Worm (Caenorhabditis elegans) whole organism, young adult: ENCODE results near the gene crls-1.

Experiments
- B0336.3 ChIP-seq: fragments of 200-800 bp; sonication (Bioruptor generic); IDR thresholded peaks from 2 replicates; pipeline ENCODE4 v1.3.6; 2022; ENCODE audit warnings: missing genetic modification characterization, missing compliant biosample characterization
- C06A6.2 ChIP-seq: fragments of 200-800 bp; sonication (Bioruptor generic); conservative IDR thresholded peaks from 2 replicates; pipeline ENCODE4 v1.3.6; 2022; ENCODE audit warnings: missing genetic modification characterization, missing compliant biosample characterization
- F10E7.11 ChIP-seq: sonication (generic microtip); optimal IDR thresholded peaks from 2 replicates; lab custom pipeline; 2017; ENCODE audit warnings: mild to moderate bottlenecking, missing genetic modification characterization, moderate library complexity, missing compliant biosample characterization
- F22D6.2 ChIP-seq: sonication (generic microtip); optimal IDR thresholded peaks from 2 replicates; lab custom pipeline; 2016; ENCODE audit warnings: mild to moderate bottlenecking, missing genetic modification characterization, missing compliant biosample characterization
- F33H1.4 ChIP-seq: fragments of 200-800 bp; sonication (Bioruptor generic); IDR thresholded peaks from 2 replicates; pipeline ENCODE4 v1.3.6; 2022; ENCODE audit warnings: missing genetic modification reagents, missing genetic modification characterization, missing compliant biosample characterization
- F55B11.4 ChIP-seq: sonication (generic microtip); optimal IDR thresholded peaks from 2 replicates; lab custom pipeline; 2016; ENCODE audit warnings: missing compliant biosample characterization, missing genetic modification characterization, borderline replicate concordance; ENCODE audit not compliant: insufficient read depth
- F57C9.4 ChIP-seq: sonication (generic microtip); optimal IDR thresholded peaks from 2 replicates; lab custom pipeline; 2017; ENCODE audit warnings: mild to moderate bottlenecking, missing genetic modification characterization, missing compliant biosample characterization
- K11D2.4 ChIP-seq: fragments of 200-800 bp; sonication (Bioruptor generic); IDR thresholded peaks from 2 replicates; pipeline ENCODE4 v1.3.6; 2022; ENCODE audit warnings: missing genetic modification reagents, missing genetic modification characterization, missing compliant biosample characterization
- T07F8.4 ChIP-seq: sonication (generic microtip); optimal IDR thresholded peaks from 2 replicates; lab custom pipeline; 2016; ENCODE audit warnings: mild to moderate bottlenecking, missing genetic modification characterization, moderate library complexity, missing compliant biosample characterization
- Y53G8AR.9 ChIP-seq: fragments of 200-800 bp; sonication (Bioruptor generic); conservative IDR thresholded peaks from 2 replicates; pipeline ENCODE4 v1.3.6; 2022; ENCODE audit warnings: missing genetic modification reagents, missing genetic modification characterization, missing compliant biosample characterization
- Y56A3A.18 ChIP-seq: fragments of 200-800 bp; sonication (Bioruptor generic); IDR thresholded peaks from 2 replicates; pipeline ENCODE4 v1.3.6; 2022; ENCODE audit warnings: missing genetic modification reagents, missing genetic modification characterization, missing compliant biosample characterization
- akir-1 ChIP-seq: fragments of 200-800 bp; sonication (Bioruptor generic); optimal IDR thresholded peaks from 2 replicates; lab custom pipeline; 2018; ENCODE audit warnings: mild to moderate bottlenecking, missing genetic modification characterization, moderate library complexity, missing compliant biosample characterization
- ama-1 ChIP-seq, 3 experiments: fragments of 150-350 bp in 1 of 3; sonication (generic microtip) in 2 of 3; optimal IDR thresholded peaks; 2 replicates each; lab custom pipeline; 2014 to 2018; ENCODE audit warnings: missing biosample characterization in 2 of 3, missing genetic modification characterization in 2 of 3, missing genetic modification reagents in 2 of 3
- attf-6 ChIP-seq: fragments of 200-800 bp; sonication (Bioruptor generic); IDR thresholded peaks from 2 replicates; pipeline ENCODE4 v1.3.6; 2022; ENCODE audit warnings: missing genetic modification reagents, missing genetic modification characterization, missing compliant biosample characterization
- ccch-3 ChIP-seq: fragments of 200-800 bp; sonication (Bioruptor generic); optimal IDR thresholded peaks from 2 replicates; lab custom pipeline; 2018; ENCODE audit warnings: mild to moderate bottlenecking, missing genetic modification characterization, missing compliant biosample characterization
- ceh-27 ChIP-seq: fragments of 200-800 bp; sonication (Bioruptor generic); optimal IDR thresholded peaks from 2 replicates; lab custom pipeline; 2018; ENCODE audit warnings: mild to moderate bottlenecking, missing genetic modification characterization, moderate library complexity, missing compliant biosample characterization
- ceh-40 ChIP-seq: fragments of 200-800 bp; sonication (Bioruptor generic); IDR thresholded peaks from 2 replicates; pipeline ENCODE4 v1.3.6; 2022; ENCODE audit warnings: missing genetic modification characterization, missing compliant biosample characterization
- ceh-79 ChIP-seq: sonication (generic microtip); optimal IDR thresholded peaks from 2 replicates; lab custom pipeline; 2017; ENCODE audit warnings: mild to moderate bottlenecking, missing genetic modification characterization, missing compliant biosample characterization
- ceh-91 ChIP-seq: fragments of 200-800 bp; sonication (Bioruptor generic); IDR thresholded peaks from 2 replicates; pipeline ENCODE4 v1.3.6; 2022; ENCODE audit warnings: missing genetic modification reagents, missing genetic modification characterization, missing compliant biosample characterization
- chd-7 ChIP-seq: sonication (generic microtip); optimal IDR thresholded peaks from 2 replicates; lab custom pipeline; 2016; ENCODE audit warnings: mild to moderate bottlenecking, missing genetic modification characterization, moderate library complexity, missing compliant biosample characterization
- dox-1 ChIP-seq: fragments of 200-800 bp; sonication (Bioruptor generic); IDR thresholded peaks from 2 replicates; pipeline ENCODE4 v1.3.6; 2022; ENCODE audit warnings: missing genetic modification reagents, missing genetic modification characterization, missing compliant biosample characterization
- dpff-1 ChIP-seq: sonication (generic microtip); optimal IDR thresholded peaks from 2 replicates; lab custom pipeline; 2017; ENCODE audit warnings: mild to moderate bottlenecking, missing genetic modification characterization, missing compliant biosample characterization
- egl-44 ChIP-seq: fragments of 200-800 bp; sonication (Bioruptor generic); IDR thresholded peaks from 2 replicates; pipeline ENCODE4 v1.3.6; 2022; ENCODE audit warnings: missing genetic modification reagents, missing genetic modification characterization, missing compliant biosample characterization
- egrh-3 ChIP-seq: fragments of 200-800 bp; sonication (Bioruptor generic); IDR thresholded peaks from 2 replicates; pipeline ENCODE4 v1.3.6; 2022; ENCODE audit warnings: missing genetic modification reagents, missing genetic modification characterization, missing compliant biosample characterization
- hmg-20 ChIP-seq: fragments of 200-800 bp; sonication (Bioruptor generic); IDR thresholded peaks from 2 replicates; pipeline ENCODE4 v1.3.6; 2022; ENCODE audit warnings: missing genetic modification reagents, missing genetic modification characterization, missing compliant biosample characterization
- lag-1 ChIP-seq: fragments of 200-800 bp; sonication (Bioruptor generic); IDR thresholded peaks from 2 replicates; pipeline ENCODE4 v1.3.6; 2022; ENCODE audit warnings: missing genetic modification reagents, missing genetic modification characterization, missing compliant biosample characterization
- lin-35 ChIP-seq, 3 experiments: fragments of 150-350 bp in 2 of 3; sonication (generic microtip) in 1 of 3; optimal IDR thresholded peaks; 2 replicates each; lab custom pipeline; 2014 to 2018; ENCODE audit warnings: missing biosample characterization in 3 of 3, missing genetic modification characterization in 3 of 3, missing genetic modification reagents in 3 of 3
- lin-54 ChIP-seq: fragments of 200-800 bp; sonication (Bioruptor generic); optimal IDR thresholded peaks from 2 replicates; lab custom pipeline; 2018; ENCODE audit warnings: mild to moderate bottlenecking, missing genetic modification characterization, missing compliant biosample characterization
- madf-10 ChIP-seq: sonication (generic microtip); optimal IDR thresholded peaks from 2 replicates; lab custom pipeline; 2016; ENCODE audit warnings: mild to moderate bottlenecking, missing genetic modification characterization, missing compliant biosample characterization
- madf-8 ChIP-seq: fragments of 200-800 bp; sonication (Bioruptor generic); conservative IDR thresholded peaks from 2 replicates; pipeline ENCODE4 v1.3.6; 2022; ENCODE audit warnings: missing genetic modification reagents, missing genetic modification characterization, missing compliant biosample characterization
- mel-28 ChIP-seq: sonication (generic microtip); optimal IDR thresholded peaks from 2 replicates; lab custom pipeline; 2016; ENCODE audit warnings: borderline replicate concordance, mild to moderate bottlenecking, missing genetic modification characterization, missing compliant biosample characterization
- mxl-1 ChIP-seq: sonication (generic microtip); optimal IDR thresholded peaks from 2 replicates; lab custom pipeline; 2016; ENCODE audit warnings: missing genetic modification characterization, missing compliant biosample characterization
- nhr-120 ChIP-seq: fragments of 200-800 bp; sonication (Bioruptor generic); IDR thresholded peaks from 2 replicates; pipeline ENCODE4 v1.3.6; 2022; ENCODE audit warnings: missing genetic modification characterization, missing compliant biosample characterization
- rcor-1 ChIP-seq: fragments of 200-800 bp; sonication (Bioruptor generic); IDR thresholded peaks from 2 replicates; pipeline ENCODE4 v1.3.6; 2022; ENCODE audit warnings: missing genetic modification reagents, missing genetic modification characterization, missing compliant biosample characterization
- repo-1 ChIP-seq: sonication (generic microtip); optimal IDR thresholded peaks from 2 replicates; lab custom pipeline; 2017; ENCODE audit warnings: mild to moderate bottlenecking, missing genetic modification characterization, missing compliant biosample characterization
- rpc-1 ChIP-seq, 2 experiments: fragments of 150-350 bp in 1 of 2; sonication (generic microtip) in 1 of 2; optimal IDR thresholded peaks; 2 replicates each; lab custom pipeline; 2014 to 2018; ENCODE audit warnings: missing biosample characterization in 1 of 2, missing genetic modification characterization in 1 of 2, missing genetic modification reagents in 1 of 2, missing genotype in 1 of 2
- snpc-1.1 ChIP-seq: sonication (generic microtip); optimal IDR thresholded peaks from 2 replicates; lab custom pipeline; 2017; ENCODE audit warnings: missing genetic modification characterization, mild to moderate bottlenecking, missing compliant biosample characterization, antibody characterized with exemption, moderate library complexity, missing genotype, missing genetic modification reagents; ENCODE audit not compliant: insufficient read depth
- snpc-3.4 ChIP-seq: sonication (generic microtip); optimal IDR thresholded peaks from 2 replicates; lab custom pipeline; 2017; ENCODE audit warnings: missing genetic modification characterization, mild to moderate bottlenecking, missing compliant biosample characterization, antibody characterized with exemption, moderate library complexity, missing genotype, missing genetic modification reagents
- somi-1 ChIP-seq: fragments of 200-800 bp; sonication (Bioruptor generic); optimal IDR thresholded peaks from 2 replicates; lab custom pipeline; 2018; ENCODE audit warnings: mild to moderate bottlenecking, missing genetic modification characterization, missing compliant biosample characterization
- ztf-25 ChIP-seq: fragments of 200-800 bp; sonication (Bioruptor generic); IDR thresholded peaks from 2 replicates; pipeline ENCODE4 v1.3.6; 2022; ENCODE audit warnings: missing genetic modification reagents, missing genetic modification characterization, missing compliant biosample characterization
- ztf-26 ChIP-seq: sonication (generic microtip); optimal IDR thresholded peaks from 2 replicates; lab custom pipeline; 2017; ENCODE audit warnings: missing genetic modification characterization, missing compliant biosample characterization
- ztf-28 ChIP-seq: fragments of 200-800 bp; sonication (Bioruptor generic); IDR thresholded peaks from 2 replicates; pipeline ENCODE4 v1.3.6; 2022; ENCODE audit warnings: missing genetic modification reagents, missing genetic modification characterization, missing compliant biosample characterization
- ztf-6 ChIP-seq: fragments of 200-800 bp; sonication (Bioruptor generic); IDR thresholded peaks from 2 replicates; pipeline ENCODE4 v1.3.6; 2022; ENCODE audit warnings: missing genetic modification reagents, missing genetic modification characterization, missing compliant biosample characterization

The crls-1 gene

ce11 chrIII:881460-881859 is 28.2 kb downstream of the crls-1 start (continued):
- no peak for TF ChIP-seq rpc-1 (optimal IDR thresholded peaks at IDR 0.05; lab: Kevin White, UChicago)
- no peak for TF ChIP-seq rpc-1 (tag; optimal IDR thresholded peaks at IDR 0.05; lab: Kevin White, UChicago)
- TF ChIP-seq dox-1 (GFP tag; lab: Robert Waterston, UW): peak; percentile 19; the same call in 1 of the 2 replicates
- TF ChIP-seq somi-1 (GFP tag; lab: Kevin White, UChicago): no peak
- no peak for TF ChIP-seq madf-10 (tag; lab: Kevin White, UChicago)
- TF ChIP-seq nhr-120: no peak
- no peak for TF ChIP-seq ztf-6
- TF ChIP-seq C06A6.2: no peak
- no peak for TF ChIP-seq mel-28 (tag; lab: Kevin White, UChicago)
- TF ChIP-seq K11D2.4: no peak
- TF ChIP-seq ztf-26 (tag; lab: Kevin White, UChicago): no peak
- no peak for TF ChIP-seq hmg-20 (GFP tag; lab: Robert Waterston, UW)
- TF ChIP-seq dpff-1 (tag; lab: Kevin White, UChicago): no peak
- no peak for TF ChIP-seq ceh-79 (tag; lab: Kevin White, UChicago)
- TF ChIP-seq ceh-27 (GFP tag; lab: Kevin White, UChicago): no peak
- TF ChIP-seq F55B11.4 (tag; lab: Kevin White, UChicago): no peak
- 0 out of 2 replicates have a peak, but pooled peaks have one; percentile 9 for TF ChIP-seq attf-6 (GFP tag; lab: Robert Waterston, UW)
- TF ChIP-seq chd-7 (tag; lab: Kevin White, UChicago): no peak
- TF ChIP-seq egl-44 (GFP tag; lab: Robert Waterston, UW): no peak
- no peak for TF ChIP-seq ceh-40
- no peak for TF ChIP-seq repo-1
- TF ChIP-seq lin-54 (GFP tag; lab: Kevin White, UChicago): peak; percentile 22
- no peak for TF ChIP-seq F33H1.4
- no peak for TF ChIP-seq lin-35 (GFP tag; optimal IDR thresholded peaks at IDR 0.05; lab: Kevin White, UChicago)
- no peak for TF ChIP-seq akir-1 (GFP tag; lab: Kevin White, UChicago)
- no peak for TF ChIP-seq egrh-3
- TF ChIP-seq Y56A3A.18: no peak; the same call in 1 of the 2 replicates
- TF ChIP-seq ztf-25: no peak
- no peak for TF ChIP-seq F57C9.4 (tag; lab: Kevin White, UChicago)
- peak; percentile 39 for TF ChIP-seq snpc-3.4 (tag; lab: Kevin White, UChicago)
- no peak for TF ChIP-seq mxl-1 (tag; lab: Kevin White, UChicago)
- TF ChIP-seq F22D6.2: no peak
- TF ChIP-seq ztf-28 (GFP tag; lab: Robert Waterston, UW): no peak
- TF ChIP-seq ceh-91: no peak
- TF ChIP-seq ccch-3 (GFP tag; lab: Kevin White, UChicago): no peak
- TF ChIP-seq madf-8: no peak
- TF ChIP-seq Y53G8AR.9: 0 out of 2 replicates have a peak, but pooled peaks have one; percentile 43
- TF ChIP-seq F10E7.11 (tag; lab: Kevin White, UChicago): no peak
- peak; percentile 70 for TF ChIP-seq B0336.3 (GFP tag; lab: Robert Waterston, UW)
- TF ChIP-seq lag-1 (GFP tag; lab: Robert Waterston, UW): no peak
- no peak for TF ChIP-seq ama-1 (optimal IDR thresholded peaks at IDR 0.05; lab: Kevin White, UChicago)
- TF ChIP-seq ama-1 (GFP tag; optimal IDR thresholded peaks at IDR 0.05; lab: Kevin White, UChicago): peak in 1 of 2 experiments; percentile 66
- TF ChIP-seq snpc-1.1 (tag; lab: Kevin White, UChicago): peak; percentile 10
- no peak for TF ChIP-seq T07F8.4
- no peak; the same call in 1 of the 2 replicates for TF ChIP-seq rcor-1 (GFP tag; lab: Robert Waterston, UW)
